Worm (Caenorhabditis elegans) whole organism, L1 larva: ENCODE results near the gene dgk-1.

ENCODE experiments used
- C04F5.9 ChIP-seq: sonication (generic microtip); optimal IDR thresholded peaks from 2 replicates; lab custom pipeline; 2016; ENCODE audit warnings: missing genetic modification characterization, missing compliant biosample characterization
- C34B4.2 ChIP-seq: sonication (generic microtip); optimal IDR thresholded peaks from 2 replicates; lab custom pipeline; 2017; ENCODE audit warnings: mild to moderate bottlenecking, missing genetic modification characterization, missing compliant biosample characterization
- F16B12.6 ChIP-seq: fragments of 150-350 bp; optimal IDR thresholded peaks from 2 replicates; lab custom pipeline; 2014; ENCODE audit warnings: missing biosample characterization, missing genetic modification characterization
- aly-2 ChIP-seq: fragments of 150-350 bp; optimal IDR thresholded peaks from 2 replicates; lab custom pipeline; 2014; ENCODE audit warnings: missing biosample characterization, missing genetic modification characterization
- ama-1 ChIP-seq: fragments of 150-350 bp; optimal IDR thresholded peaks from 2 replicates; lab custom pipeline; 2014
- blmp-1 ChIP-seq: fragments of 150-350 bp; optimal IDR thresholded peaks from 2 replicates; lab custom pipeline; 2014; ENCODE audit warnings: missing biosample characterization, missing genetic modification characterization
- ceh-63 ChIP-seq: fragments of 200-800 bp; sonication (Bioruptor generic); optimal IDR thresholded peaks from 2 replicates; lab custom pipeline; 2018; ENCODE audit warnings: mild to moderate bottlenecking, missing genetic modification characterization, missing compliant biosample characterization
- ceh-8 ChIP-seq: fragments of 200-800 bp; sonication (Bioruptor generic); optimal IDR thresholded peaks from 2 replicates; lab custom pipeline; 2018; ENCODE audit warnings: mild to moderate bottlenecking, missing genetic modification characterization, moderate library complexity, missing compliant biosample characterization
- ceh-88 ChIP-seq: fragments of 200-800 bp; sonication (Bioruptor generic); IDR thresholded peaks from 2 replicates; pipeline ENCODE4 v1.3.6; 2022; ENCODE audit warnings: missing genetic modification characterization, missing compliant biosample characterization
- ceh-90 ChIP-seq: sonication (generic microtip); optimal IDR thresholded peaks from 2 replicates; lab custom pipeline; 2016; ENCODE audit warnings: missing genetic modification characterization, missing compliant biosample characterization
- dsc-1 ChIP-seq: sonication (generic microtip); optimal IDR thresholded peaks from 2 replicates; lab custom pipeline; 2016; ENCODE audit warnings: mild to moderate bottlenecking, missing genetic modification characterization, missing compliant biosample characterization
- efl-1 ChIP-seq, 4 experiments: fragments of 150-350 bp; optimal IDR thresholded peaks in 3 of 4; peaks in 1 of 4; 1 replicate in 1 of 4; 2 replicates in 3 of 4; lab custom pipeline; 2014; ENCODE audit warnings: missing biosample characterization in 2 of 4, missing genetic modification characterization in 2 of 4, missing genetic modification reagents in 2 of 4
- elt-3 ChIP-seq, 6 experiments: fragments of 150-350 bp in 1 of 6; sonication (generic microtip); optimal IDR thresholded peaks; 2 replicates each; lab custom pipeline; 2017 to 2018; ENCODE audit warnings: missing biosample characterization in 6 of 6, missing genetic modification characterization in 6 of 6, inconsistent platforms in 1 of 6
- ets-5 ChIP-seq: fragments of 200-800 bp; sonication (Bioruptor generic); IDR thresholded peaks from 2 replicates; pipeline ENCODE4 v1.3.6; 2022; ENCODE audit warnings: missing genetic modification characterization, missing compliant biosample characterization
- fkh-10 ChIP-seq: sonication (generic microtip); optimal IDR thresholded peaks from 2 replicates; lab custom pipeline; 2017; ENCODE audit warnings: missing biosample characterization, missing genetic modification reagents, missing genetic modification characterization
- fkh-8 ChIP-seq: sonication (generic microtip); optimal IDR thresholded peaks from 2 replicates; lab custom pipeline; 2016; ENCODE audit warnings: mild to moderate bottlenecking, missing genetic modification characterization, missing compliant biosample characterization
- fos-1 ChIP-seq: fragments of 150-350 bp; optimal IDR thresholded peaks from 2 replicates; lab custom pipeline; 2014; ENCODE audit warnings: missing biosample characterization, missing genetic modification characterization
- hlh-17 ChIP-seq: fragments of 200-800 bp; sonication (Bioruptor generic); optimal IDR thresholded peaks from 2 replicates; lab custom pipeline; 2018; ENCODE audit warnings: missing genetic modification characterization, mild to moderate bottlenecking, missing compliant biosample characterization, moderate library complexity, borderline replicate concordance
- hlh-4 ChIP-seq: sonication (generic microtip); optimal IDR thresholded peaks from 2 replicates; lab custom pipeline; 2016; ENCODE audit warnings: mild to moderate bottlenecking, missing genetic modification characterization, missing compliant biosample characterization
- hpl-2 ChIP-seq: fragments of 150-350 bp; optimal IDR thresholded peaks from 2 replicates; lab custom pipeline; 2014; ENCODE audit warnings: missing biosample characterization, missing genetic modification reagents, missing genetic modification characterization
- irx-1 ChIP-seq: sonication (generic microtip); optimal IDR thresholded peaks from 2 replicates; lab custom pipeline; 2016; ENCODE audit warnings: missing genetic modification characterization, missing compliant biosample characterization
- isw-1 ChIP-seq: fragments of 200-800 bp; sonication (Bioruptor generic); IDR thresholded peaks from 2 replicates; pipeline ENCODE4 v1.3.6; 2022; ENCODE audit warnings: missing genetic modification characterization, missing compliant biosample characterization
- jun-1 ChIP-seq: fragments of 150-350 bp; optimal IDR thresholded peaks from 2 replicates; lab custom pipeline; 2014; ENCODE audit warnings: missing biosample characterization, missing genetic modification reagents, missing genetic modification characterization
- lin-15B ChIP-seq: fragments of 150-350 bp; sonication (generic microtip); optimal IDR thresholded peaks from 3 replicates; lab custom pipeline; 2014; ENCODE audit warnings: missing biosample characterization, missing genetic modification characterization
- lin-39 ChIP-seq: fragments of 150-350 bp; optimal IDR thresholded peaks from 2 replicates; lab custom pipeline; 2014; ENCODE audit warnings: missing biosample characterization, missing genetic modification reagents, missing genetic modification characterization
- lir-3 ChIP-seq: sonication (generic microtip); optimal IDR thresholded peaks from 2 replicates; lab custom pipeline; 2016; ENCODE audit warnings: mild to moderate bottlenecking, missing genetic modification characterization, moderate library complexity, missing compliant biosample characterization; ENCODE audit not compliant: poor library complexity
- lsy-2 ChIP-seq, 2 experiments: fragments of 150-350 bp; optimal IDR thresholded peaks; 2 replicates each; lab custom pipeline; 2014; ENCODE audit warnings: missing biosample characterization in 2 of 2, missing genetic modification characterization in 2 of 2
- mab-9 ChIP-seq: fragments of 200-800 bp; sonication (Bioruptor generic); IDR thresholded peaks from 2 replicates; pipeline ENCODE4 v1.3.6; 2022; ENCODE audit warnings: missing genetic modification reagents, missing genetic modification characterization, missing compliant biosample characterization
- mep-1 ChIP-seq: fragments of 150-350 bp; optimal IDR thresholded peaks from 2 replicates; lab custom pipeline; 2014; ENCODE audit warnings: missing biosample characterization, missing genetic modification characterization
- nhr-11 ChIP-seq: fragments of 150-350 bp; optimal IDR thresholded peaks from 2 replicates; lab custom pipeline; 2014; ENCODE audit warnings: missing biosample characterization, missing genetic modification characterization
- nhr-237 ChIP-seq: fragments of 150-350 bp; optimal IDR thresholded peaks from 2 replicates; lab custom pipeline; 2014; ENCODE audit warnings: missing biosample characterization, missing genetic modification characterization
- nhr-28 ChIP-seq: fragments of 150-350 bp; optimal IDR thresholded peaks from 2 replicates; lab custom pipeline; 2014; ENCODE audit warnings: missing biosample characterization, missing genetic modification characterization
- nhr-71 ChIP-seq: sonication (generic microtip); optimal IDR thresholded peaks from 2 replicates; lab custom pipeline; 2016; ENCODE audit warnings: mild to moderate bottlenecking, missing genetic modification characterization, moderate library complexity, missing compliant biosample characterization
- nhr-77 ChIP-seq: fragments of 150-350 bp; optimal IDR thresholded peaks from 2 replicates; lab custom pipeline; 2014; ENCODE audit warnings: missing biosample characterization, missing genetic modification characterization
- nhr-84 ChIP-seq: sonication (generic microtip); optimal IDR thresholded peaks from 2 replicates; lab custom pipeline; 2017; ENCODE audit warnings: missing biosample characterization, missing genetic modification characterization
- nhr-85 ChIP-seq: sonication (generic microtip); peaks from one replicate; lab custom pipeline; 2016; ENCODE audit warnings: missing genetic modification characterization, inconsistent platforms, missing compliant biosample characterization
- nhr-90 ChIP-seq: sonication (generic microtip); optimal IDR thresholded peaks from 2 replicates; lab custom pipeline; 2016; ENCODE audit warnings: mild to moderate bottlenecking, missing genetic modification characterization, missing compliant biosample characterization; ENCODE audit not compliant: poor library complexity
- pax-3 ChIP-seq: fragments of 200-800 bp; sonication (Bioruptor generic); optimal IDR thresholded peaks from 2 replicates; lab custom pipeline; 2018; ENCODE audit warnings: mild to moderate bottlenecking, missing genetic modification characterization, moderate library complexity, missing compliant biosample characterization
- pqm-1 ChIP-seq: sonication (generic microtip); optimal IDR thresholded peaks from 3 replicates; lab custom pipeline; 2017; ENCODE audit warnings: missing biosample characterization, missing genetic modification characterization
- snu-23 ChIP-seq: sonication (generic microtip); optimal IDR thresholded peaks from 2 replicates; lab custom pipeline; 2016; ENCODE audit warnings: missing genetic modification characterization, missing compliant biosample characterization
- sptf-1 ChIP-seq: fragments of 150-350 bp; optimal IDR thresholded peaks from 2 replicates; lab custom pipeline; 2014; ENCODE audit warnings: missing biosample characterization, missing genetic modification characterization
- tbx-2 ChIP-seq: sonication (generic microtip); optimal IDR thresholded peaks from 2 replicates; lab custom pipeline; 2016; ENCODE audit warnings: missing genetic modification characterization, missing compliant biosample characterization
- tlp-1 ChIP-seq: fragments of 150-350 bp; optimal IDR thresholded peaks from 2 replicates; lab custom pipeline; 2014; ENCODE audit warnings: missing biosample characterization, missing genetic modification characterization
- unc-130 ChIP-seq: fragments of 150-350 bp; optimal IDR thresholded peaks from 2 replicates; lab custom pipeline; 2017; ENCODE audit warnings: missing biosample characterization, missing genetic modification characterization, inconsistent platforms
- unc-30 ChIP-seq: sonication (generic microtip); optimal IDR thresholded peaks from 2 replicates; lab custom pipeline; 2017; ENCODE audit warnings: missing biosample characterization, missing genetic modification characterization
- unc-62 ChIP-seq: fragments of 150-350 bp; optimal IDR thresholded peaks from 2 replicates; lab custom pipeline; 2014; ENCODE audit warnings: missing biosample characterization, missing genetic modification reagents, missing genetic modification characterization
- unc-86 ChIP-seq: sonication (generic microtip); optimal IDR thresholded peaks from 2 replicates; lab custom pipeline; 2016; ENCODE audit warnings: missing genetic modification characterization, missing compliant biosample characterization
- vab-15 ChIP-seq: sonication (generic microtip); optimal IDR thresholded peaks from 2 replicates; lab custom pipeline; 2017; ENCODE audit warnings: missing genotype, mild to moderate bottlenecking, missing genetic modification characterization, missing compliant biosample characterization
- zip-4 ChIP-seq: fragments of 200-800 bp; sonication (Bioruptor generic); optimal IDR thresholded peaks from 2 replicates; lab custom pipeline; 2018; ENCODE audit warnings: mild to moderate bottlenecking, missing genetic modification characterization, moderate library complexity, missing compliant biosample characterization
- ztf-4 ChIP-seq: fragments of 150-350 bp; optimal IDR thresholded peaks from 2 replicates; lab custom pipeline; 2014; ENCODE audit warnings: missing biosample characterization, missing genetic modification characterization

dgk-1 gene

ce11 chrX:980252-981009, 10.8 kb downstream of the dgk-1 start, which contains the start of gene C44C1.1 (continued):
- TF ChIP-seq fkh-8 (peak; percentile 66), aly-2 (tag; lab: Kevin White, UChicago) (no peak), fos-1 (no peak), pax-3 (tag; lab: Kevin White, UChicago) (no peak), F16B12.6 (tag; lab: Kevin White, UChicago) (no peak), ztf-4 (tag; lab: Kevin White, UChicago) (no peak), tlp-1 (tag; lab: Kevin White, UChicago) (no peak), nhr-90 (tag; lab: Kevin White, UChicago) (no peak), ceh-63 (GFP tag; lab: Kevin White, UChicago) (no peak), lsy-2 (tag; optimal IDR thresholded peaks at IDR 0.05; lab: Kevin White, UChicago) (peak in 1 of 2 experiments; percentile 4), nhr-85 (peak; percentile 71), pqm-1 (tag; lab: Kevin White, UChicago) (no peak), mab-9 (no peak), efl-1 (optimal IDR thresholded peaks at IDR 0.05; lab: Kevin White, UChicago) (no peak), efl-1 (GFP tag; optimal IDR thresholded peaks at IDR 0.05 in 1 of 2; lab: Kevin White, UChicago) (peak in 1 of 2 experiments; percentile 46), fkh-10 (no peak), ceh-88 (no peak), unc-30 (tag; lab: Kevin White, UChicago) (no peak), nhr-77 (tag; lab: Kevin White, UChicago) (no peak), ama-1 (lab: Kevin White, UChicago) (no peak), nhr-11 (tag; lab: Kevin White, UChicago) (no peak), ceh-8 (GFP tag; lab: Kevin White, UChicago) (no peak), mep-1 (tag; lab: Kevin White, UChicago) (peak; percentile 47), tbx-2 (tag; lab: Kevin White, UChicago) (no peak), isw-1 (GFP tag; lab: Robert Waterston, UW) (no peak), snu-23 (peak; percentile 43), lir-3 (tag; lab: Kevin White, UChicago) (no peak), C34B4.2 (tag; lab: Kevin White, UChicago) (no peak), blmp-1 (tag; lab: Kevin White, UChicago) (peak; percentile 96), hlh-4 (tag; lab: Kevin White, UChicago) (peak; percentile 89), hpl-2 (no peak), nhr-71 (tag; lab: Kevin White, UChicago) (peak; percentile 52), unc-86 (no peak), dsc-1 (no peak), unc-130 (no peak), elt-3 (tag; optimal IDR thresholded peaks at IDR 0.05; lab: Kevin White, UChicago) (peak in 5 of 6 experiments; percentile 12 to 51 (median 44)), C04F5.9 (tag; lab: Kevin White, UChicago) (no peak), lin-39 (tag; lab: Kevin White, UChicago) (no peak), nhr-28 (tag; lab: Kevin White, UChicago) (no peak), zip-4 (no peak), ceh-90 (no peak), nhr-237 (no peak), ets-5 (GFP tag; lab: Robert Waterston, UW) (no peak), unc-62 (no peak), nhr-84 (tag; lab: Kevin White, UChicago) (no peak), irx-1 (no peak), sptf-1 (tag; lab: Kevin White, UChicago) (no peak), hlh-17 (GFP tag; lab: Kevin White, UChicago) (no peak), lin-15B (tag; lab: Kevin White, UChicago) (no peak), jun-1 (tag; lab: Kevin White, UChicago) (no peak), vab-15 (no peak)
